Fruit fly (Drosophila melanogaster) whole organism, prepupa: ENCODE measurements around the gene Adat1.

Experiments used
- Blimp-1 ChIP-seq: fragments of 200-800 bp; sonication (Bioruptor generic); optimal IDR thresholded peaks from 3 replicates; lab custom pipeline; 2017; ENCODE audit warnings: missing biosample characterization, missing genetic modification characterization, mild to moderate bottlenecking, moderate library complexity, missing genetic modification reagents
- CG11902 ChIP-seq: fragments of 200-800 bp; sonication (Bioruptor generic); optimal IDR thresholded peaks from 3 replicates; lab custom pipeline; 2016; ENCODE audit warnings: missing biosample characterization, missing genetic modification characterization
- CG16779 ChIP-seq: fragments of 200-800 bp; sonication (Bioruptor generic); optimal IDR thresholded peaks from 3 replicates; lab custom pipeline; 2017; ENCODE audit warnings: missing biosample characterization, mild to moderate bottlenecking, missing genetic modification characterization
- CG3919 ChIP-seq: fragments of 200-800 bp; sonication (Bioruptor generic); optimal IDR thresholded peaks from 3 replicates; lab custom pipeline; 2016; ENCODE audit warnings: missing biosample characterization, missing genetic modification characterization
- CG6276 ChIP-seq: fragments of 200-800 bp; sonication (Bioruptor generic); optimal IDR thresholded peaks from 2 replicates; lab custom pipeline; 2017; ENCODE audit warnings: missing biosample characterization, mild to moderate bottlenecking, missing genetic modification characterization
- CG8119 ChIP-seq: fragments of 200-800 bp; sonication (Bioruptor generic); IDR thresholded peaks from 3 replicates; pipeline ENCODE4 v1.3.6; 2022; ENCODE audit warnings: missing biosample characterization, missing genetic modification characterization
- Met ChIP-seq: fragments of 200-800 bp; sonication (Bioruptor generic); optimal IDR thresholded peaks from 3 replicates; lab custom pipeline; 2016; ENCODE audit warnings: missing biosample characterization, missing genetic modification characterization
- Sox102F ChIP-seq: fragments of 200-800 bp; sonication (Bioruptor generic); optimal IDR thresholded peaks from 2 replicates; lab custom pipeline; 2016; ENCODE audit warnings: missing biosample characterization, mild to moderate bottlenecking, missing genetic modification characterization
- Sox15 ChIP-seq: fragments of 200-800 bp; sonication (Bioruptor generic); optimal IDR thresholded peaks from 3 replicates; lab custom pipeline; 2016; ENCODE audit warnings: missing biosample characterization, missing genetic modification characterization
- achi ChIP-seq: fragments of 200-800 bp; sonication (Bioruptor generic); optimal IDR thresholded peaks from 3 replicates; lab custom pipeline; 2016; ENCODE audit warnings: missing biosample characterization, missing genetic modification characterization
- lz ChIP-seq: fragments of 200-800 bp; sonication (Bioruptor generic); optimal IDR thresholded peaks from 3 replicates; lab custom pipeline; 2016; ENCODE audit warnings: missing biosample characterization, missing genetic modification characterization

- TF ChIP-seq CG11902 (no peak), Blimp-1 (GFP tag; lab: Kevin White, UChicago) (no peak), achi (GFP tag; lab: Kevin White, UChicago) (no peak), CG16779 (tag; lab: Kevin White, UChicago) (no peak), Met (GFP tag; lab: Kevin White, UChicago) (no peak), Sox102F (no peak), lz (no peak), CG8119 (GFP tag; lab: Robert Waterston, UW) (no peak), CG6276 (no peak), Sox15 (no peak), CG3919 (no peak)
Observed at dm6 chr2L:13807097-13807496, 4.2 kb downstream of the Adat1 start.
